Worm (Caenorhabditis elegans) whole organism, L3 larva: Measurements from ENCODE around the gene F53A9.9.

Source experiments
- ceh-82 ChIP-seq: fragments of 150-350 bp; optimal IDR thresholded peaks from 2 replicates; lab custom pipeline; 2014; ENCODE audit warnings: missing biosample characterization, missing genetic modification characterization
- jun-1 ChIP-seq: fragments of 150-350 bp; optimal IDR thresholded peaks from 2 replicates; lab custom pipeline; 2014; ENCODE audit warnings: missing biosample characterization, missing genetic modification reagents, missing genetic modification characterization
- nfya-1 ChIP-seq: sonication (generic microtip); optimal IDR thresholded peaks from 2 replicates; lab custom pipeline; 2017; ENCODE audit warnings: missing genetic modification characterization, mild to moderate bottlenecking, missing compliant biosample characterization, antibody characterized with exemption, moderate library complexity; ENCODE audit not compliant: insufficient read depth
- nhr-11 ChIP-seq: fragments of 150-350 bp; optimal IDR thresholded peaks from 2 replicates; lab custom pipeline; 2014; ENCODE audit warnings: missing biosample characterization, missing genetic modification characterization
- nhr-77 ChIP-seq: fragments of 150-350 bp; optimal IDR thresholded peaks from 2 replicates; lab custom pipeline; 2014; ENCODE audit warnings: missing biosample characterization, missing genetic modification characterization
- ztf-4 ChIP-seq: fragments of 150-350 bp; optimal IDR thresholded peaks from 2 replicates; lab custom pipeline; 2014; ENCODE audit warnings: missing biosample characterization, missing genetic modification characterization

DNA sequence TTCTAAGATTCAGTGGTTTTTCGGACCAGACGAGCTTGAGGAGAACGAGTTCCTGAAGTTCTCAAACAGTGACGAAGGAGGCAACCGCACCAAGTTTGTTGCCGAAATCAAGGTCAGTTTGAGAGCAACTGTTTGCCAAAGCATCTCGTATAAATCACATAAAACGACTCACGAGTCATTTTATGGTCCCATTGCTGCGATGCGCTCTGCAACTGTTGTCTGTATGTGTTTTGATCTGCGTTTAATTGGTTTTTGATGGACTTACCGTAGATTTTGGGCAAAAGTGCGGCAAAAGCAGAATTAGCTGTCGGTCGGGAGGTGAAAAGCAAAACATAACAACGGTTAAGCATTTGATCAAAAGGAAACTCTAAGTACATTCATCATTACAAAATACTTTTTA, 43.5 kb upstream of the F53A9.9 start:
- TF ChIP-seq nhr-11 (no peak), nfya-1 (tag; lab: Kevin White, UChicago) (no peak), ceh-82 (tag; lab: Kevin White, UChicago) (no peak), nhr-77 (tag; lab: Kevin White, UChicago) (no peak), jun-1 (no peak), ztf-4 (no peak)
